Worm (Caenorhabditis elegans): ENCODE measurements around the gene Y43F8C.23.
"Not testable (repeated sequence)": the region's sequence is repeated elsewhere in the genome, so short reads cannot be mapped to it uniquely, and the experiment has no call there.

Gene Y43F8C.23

ce11 chrV:19717933-19718332, 6.4 kb upstream of the Y43F8C.23 start:
- TF ChIP-seq flt-1 (GFP tag; IDR thresholded peaks at IDR 0.05) (no peak), ama-1 (optimal IDR thresholded peaks at IDR 0.05) (no peak), sea-1 (GFP tag; conservative IDR thresholded peaks at IDR 0.05) (no peak)

DNA sequence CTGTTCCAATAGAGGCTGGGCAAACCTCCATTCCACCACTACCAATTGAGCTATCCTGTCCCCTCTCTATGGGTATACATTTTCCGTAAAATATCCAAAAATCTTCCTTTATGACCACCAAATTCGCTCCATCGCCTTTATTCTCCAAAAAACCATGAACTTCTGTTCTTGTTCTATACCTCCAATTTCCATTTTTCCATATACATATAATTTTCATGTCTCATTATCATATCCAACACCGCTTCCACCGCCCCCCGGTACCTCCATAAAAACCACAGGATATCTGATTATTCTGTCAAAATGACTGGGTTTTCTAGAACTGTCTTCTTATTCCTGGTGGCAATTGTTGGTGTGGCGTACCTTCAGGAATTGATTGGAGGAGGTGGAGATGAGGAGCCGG, 4.3 kb upstream of the Y43F8C.23 start, which contains the start of gene Y43F8C.17:
Y43F8C.17 (plus strand) TSS at position 301 of the 400 bp plus-strand sequence.
- TF ChIP-seq ceh-36 (tag; optimal IDR thresholded peaks at IDR 0.05): no peak
- TF ChIP-seq hmbx-1 (tag; optimal IDR thresholded peaks at IDR 0.05): no peak
- no peak for TF ChIP-seq ets-7 (tag; optimal IDR thresholded peaks at IDR 0.05)
- no peak for TF ChIP-seq B0310.2 (tag; optimal IDR thresholded peaks at IDR 0.05)
- no peak for TF ChIP-seq tbx-37 (GFP tag; conservative IDR thresholded peaks at IDR 0.05)
- TF ChIP-seq tra-4 (tag; optimal IDR thresholded peaks at IDR 0.05): no peak
- no peak for TF ChIP-seq ceh-13 (GFP tag; optimal IDR thresholded peaks at IDR 0.05)
- no peak for TF ChIP-seq ama-1 (optimal IDR thresholded peaks at IDR 0.05)
- no peak for TF ChIP-seq hmg-4 (GFP tag; optimal IDR thresholded peaks at IDR 0.05)
- TF ChIP-seq sea-1 (GFP tag; conservative IDR thresholded peaks at IDR 0.05): no peak
- TF ChIP-seq flt-1 (GFP tag; IDR thresholded peaks at IDR 0.05): no peak
- no peak for TF ChIP-seq scrt-1 (GFP tag; IDR thresholded peaks at IDR 0.05)
- no peak for TF ChIP-seq tbx-11 (GFP tag; IDR thresholded peaks at IDR 0.05)

- no peak for TF ChIP-seq hnd-1 (tag; optimal IDR thresholded peaks at IDR 0.05)
- TF ChIP-seq sea-1 (GFP tag; conservative IDR thresholded peaks at IDR 0.05): no peak
- no peak for TF ChIP-seq ama-1 (optimal IDR thresholded peaks at IDR 0.05)
- TF ChIP-seq ceh-36 (tag; optimal IDR thresholded peaks at IDR 0.05): no peak
- TF ChIP-seq hmbx-1 (tag; optimal IDR thresholded peaks at IDR 0.05): no peak
- no peak for TF ChIP-seq aly-1 (tag; optimal IDR thresholded peaks at IDR 0.05)
These were observed 3.9 kb upstream of the Y43F8C.23 start, which contains the start of gene Y43F8C.16 for ce11 chrV:19715419-19715818. Gene Y43F8C.16, minus strand, starts transcription at chrV:19715519.

DNA sequence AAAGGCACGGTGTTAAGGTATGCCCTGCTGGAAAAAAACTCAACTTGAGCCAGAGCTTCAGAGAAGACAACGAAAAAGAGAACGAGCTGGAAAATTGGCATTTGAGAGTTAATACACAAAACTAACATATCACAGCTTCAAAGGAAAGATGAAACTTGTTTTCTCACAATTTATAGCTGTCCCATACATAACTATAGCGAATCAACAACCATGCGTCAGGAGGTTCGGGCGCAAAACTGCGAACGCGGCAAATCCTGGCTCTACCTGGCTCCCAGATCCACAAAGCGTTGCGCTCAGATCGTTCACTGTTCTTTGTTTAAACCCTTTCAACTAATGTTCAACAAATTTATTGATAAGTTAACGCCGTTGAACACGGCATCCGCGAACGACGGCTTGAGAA, 1.0 kb downstream of the Y43F8C.23 start, which contains the start of gene Y43F8C.15:
Y43F8C.15 (minus strand) TSS at position 101 of the 400 bp plus-strand sequence.
- not testable (repeated sequence) for TF ChIP-seq hnd-1 (tag; optimal IDR thresholded peaks at IDR 0.05); tbx-11 (GFP tag; IDR thresholded peaks at IDR 0.05); ceh-36 (tag; optimal IDR thresholded peaks at IDR 0.05)

DNA sequence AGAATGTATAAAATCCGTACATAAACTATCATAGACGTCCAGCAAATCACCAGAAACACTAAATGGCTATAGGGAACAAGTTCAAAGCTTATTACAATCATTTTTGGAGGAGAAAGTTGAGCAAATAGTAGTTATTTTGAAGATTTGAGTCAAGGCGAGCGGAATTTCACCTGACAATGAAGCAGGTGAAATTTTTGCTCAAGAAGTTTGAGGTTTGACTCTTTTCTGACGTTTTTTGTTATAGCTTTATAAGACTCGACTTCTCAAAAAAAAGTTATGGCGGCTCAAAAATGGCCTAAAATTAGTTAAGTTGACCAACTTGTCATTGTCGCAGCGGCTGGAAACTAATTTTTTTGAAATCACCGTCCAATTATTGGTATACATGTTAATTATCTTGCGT, 2.7 kb downstream of the Y43F8C.23 start, which contains the start of gene srv-3:
srv-3 (minus strand) TSS at position 101 of the 400 bp plus-strand sequence.
- no peak for TF ChIP-seq ceh-13 (GFP tag; optimal IDR thresholded peaks at IDR 0.05)
- TF ChIP-seq tbx-37 (GFP tag; conservative IDR thresholded peaks at IDR 0.05): no peak
- no peak for TF ChIP-seq pes-1 (GFP tag; IDR thresholded peaks at IDR 0.05)
- TF ChIP-seq flt-1 (GFP tag; IDR thresholded peaks at IDR 0.05): no peak
- TF ChIP-seq F13C5.2 (tag; optimal IDR thresholded peaks at IDR 0.05): no peak
- TF ChIP-seq ets-7 (tag; optimal IDR thresholded peaks at IDR 0.05): no peak
- TF ChIP-seq B0310.2 (tag; optimal IDR thresholded peaks at IDR 0.05): no peak
- no peak for TF ChIP-seq tra-4 (tag; optimal IDR thresholded peaks at IDR 0.05)
- no peak for TF ChIP-seq hnd-1 (tag; optimal IDR thresholded peaks at IDR 0.05)
- TF ChIP-seq aly-1 (tag; optimal IDR thresholded peaks at IDR 0.05): no peak

DNA sequence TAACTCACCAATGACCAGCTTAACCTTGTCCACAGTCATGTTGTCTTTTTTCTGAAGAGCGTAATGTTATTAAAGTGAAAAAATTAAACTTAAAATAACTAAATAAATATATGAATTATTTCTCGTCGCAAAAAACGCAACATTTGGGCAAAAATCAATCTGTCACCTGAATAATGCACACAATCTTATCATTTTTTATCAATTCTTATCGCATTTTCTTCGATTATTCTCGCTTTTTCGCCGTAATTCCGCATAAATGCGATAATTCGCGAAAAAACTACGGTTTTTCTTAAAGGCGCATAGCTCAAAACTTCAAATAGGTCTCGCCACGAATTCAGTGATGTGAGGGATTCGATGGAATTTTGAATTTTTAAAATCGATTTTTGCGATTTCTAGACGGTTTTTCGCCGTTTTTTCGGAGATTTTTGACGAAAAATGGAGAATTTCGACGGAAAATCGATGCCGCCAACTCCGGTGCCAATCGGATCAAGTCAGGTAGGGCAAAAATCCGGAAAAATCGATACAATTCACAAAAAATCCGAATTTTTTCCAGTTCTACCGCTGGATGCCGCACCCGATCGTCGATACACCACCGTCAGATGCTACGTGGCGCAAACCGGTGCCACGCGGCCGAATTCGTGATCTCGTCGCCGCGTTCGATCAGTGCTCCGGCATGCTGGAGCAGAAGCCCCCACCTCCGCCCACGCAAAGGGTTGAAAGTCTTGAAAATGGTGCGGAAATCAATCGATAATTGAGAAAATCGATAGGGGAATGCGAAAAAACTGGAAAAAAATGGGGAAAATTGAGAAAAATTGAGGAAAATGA, 14.0 kb downstream of the Y43F8C.23 start, which contains the start of the genes Y43F8C.13 and ani-3:
Y43F8C.13 (minus strand) TSS at position 51 of the 825 bp plus-strand sequence.
ani-3 (plus strand) TSS at position 385 of the 825 bp plus-strand sequence.
- no peak for TF ChIP-seq flt-1 (GFP tag; IDR thresholded peaks at IDR 0.05)
- no peak for TF ChIP-seq sea-1 (GFP tag; conservative IDR thresholded peaks at IDR 0.05)
- no peak for TF ChIP-seq scrt-1 (GFP tag; IDR thresholded peaks at IDR 0.05)
- no peak for TF ChIP-seq hmg-4 (GFP tag; optimal IDR thresholded peaks at IDR 0.05)
- no peak for TF ChIP-seq F13C5.2 (tag; optimal IDR thresholded peaks at IDR 0.05)
- TF ChIP-seq ceh-36 (tag; optimal IDR thresholded peaks at IDR 0.05): no peak
- no peak for TF ChIP-seq tra-4 (tag; optimal IDR thresholded peaks at IDR 0.05)

- no peak for TF ChIP-seq B0310.2 (tag; optimal IDR thresholded peaks at IDR 0.05)
- no peak for TF ChIP-seq ceh-36 (tag; optimal IDR thresholded peaks at IDR 0.05)
- TF ChIP-seq pes-1 (GFP tag; IDR thresholded peaks at IDR 0.05): no peak
- no peak for TF ChIP-seq aly-1 (tag; optimal IDR thresholded peaks at IDR 0.05)
- TF ChIP-seq ets-7 (tag; optimal IDR thresholded peaks at IDR 0.05): no peak
- TF ChIP-seq F13C5.2 (tag; optimal IDR thresholded peaks at IDR 0.05): no peak
- no peak for TF ChIP-seq scrt-1 (GFP tag; IDR thresholded peaks at IDR 0.05)
- TF ChIP-seq ama-1 (optimal IDR thresholded peaks at IDR 0.05): no peak
- TF ChIP-seq hnd-1 (tag; optimal IDR thresholded peaks at IDR 0.05): no peak
- no peak for TF ChIP-seq tbx-11 (GFP tag; IDR thresholded peaks at IDR 0.05)
- TF ChIP-seq ceh-13 (GFP tag; optimal IDR thresholded peaks at IDR 0.05): no peak
- no peak for TF ChIP-seq hmbx-1 (tag; optimal IDR thresholded peaks at IDR 0.05)
- TF ChIP-seq flt-1 (GFP tag; IDR thresholded peaks at IDR 0.05): no peak
- TF ChIP-seq hmg-4 (GFP tag; optimal IDR thresholded peaks at IDR 0.05): no peak
- TF ChIP-seq tra-4 (tag; optimal IDR thresholded peaks at IDR 0.05): no peak
- TF ChIP-seq tbx-37 (GFP tag; conservative IDR thresholded peaks at IDR 0.05): no peak
These were observed 19.6 kb downstream of the Y43F8C.23 start for ce11 chrV:19691954-19692353.

- TF ChIP-seq F13C5.2 (tag; optimal IDR thresholded peaks at IDR 0.05) (no peak), ceh-13 (GFP tag; optimal IDR thresholded peaks at IDR 0.05) (no peak), scrt-1 (GFP tag; IDR thresholded peaks at IDR 0.05) (no peak), pes-1 (GFP tag; IDR thresholded peaks at IDR 0.05) (no peak), flt-1 (GFP tag; IDR thresholded peaks at IDR 0.05) (no peak), tra-4 (tag; optimal IDR thresholded peaks at IDR 0.05) (no peak), sea-1 (GFP tag; conservative IDR thresholded peaks at IDR 0.05) (no peak), hnd-1 (tag; optimal IDR thresholded peaks at IDR 0.05) (no peak), hmbx-1 (tag; optimal IDR thresholded peaks at IDR 0.05) (no peak), aly-1 (tag; optimal IDR thresholded peaks at IDR 0.05) (no peak), tbx-37 (GFP tag; conservative IDR thresholded peaks at IDR 0.05) (no peak), tbx-11 (GFP tag; IDR thresholded peaks at IDR 0.05) (no peak), ets-7 (tag; optimal IDR thresholded peaks at IDR 0.05) (no peak)
These were observed 20.2 kb downstream of the Y43F8C.23 start for ce11 chrV:19691271-19691886.

All from whole organism, early embryonic.